Worm (Caenorhabditis elegans): ENCODE measurements around the gene unc-69.

ce11 chrIII:10289790-10290189 is 28.9 kb upstream of the unc-69 start:
- TF ChIP-seq ceh-8 (GFP tag; optimal IDR thresholded peaks at IDR 0.05) (no peak), C34B4.2 (tag; optimal IDR thresholded peaks at IDR 0.05) (no peak), tlp-1 (tag; optimal IDR thresholded peaks at IDR 0.05) (no peak), nhr-84 (tag; optimal IDR thresholded peaks at IDR 0.05) (no peak), mdl-1 (tag; optimal IDR thresholded peaks at IDR 0.05) (no peak), dsc-1 (tag; optimal IDR thresholded peaks at IDR 0.05) (no peak), elt-2 (tag; optimal IDR thresholded peaks at IDR 0.05) (no peak), ztf-4 (tag; optimal IDR thresholded peaks at IDR 0.05) (no peak), snpc-4 (tag; optimal IDR thresholded peaks at IDR 0.05) (no peak), pqm-1 (tag; optimal IDR thresholded peaks at IDR 0.05) (no peak), xbp-1 (tag; optimal IDR thresholded peaks at IDR 0.05) (no peak), sox-4 (tag; optimal IDR thresholded peaks at IDR 0.05) (no peak), ama-1 (optimal IDR thresholded peaks at IDR 0.05) (no peak)
